Fruit fly (Drosophila melanogaster): ENCODE measurements around the gene eIF5B.
A peak's percentile ranks its signal among the peaks of the same experiment; 100 is the strongest.

Gene eIF5B

DNA sequence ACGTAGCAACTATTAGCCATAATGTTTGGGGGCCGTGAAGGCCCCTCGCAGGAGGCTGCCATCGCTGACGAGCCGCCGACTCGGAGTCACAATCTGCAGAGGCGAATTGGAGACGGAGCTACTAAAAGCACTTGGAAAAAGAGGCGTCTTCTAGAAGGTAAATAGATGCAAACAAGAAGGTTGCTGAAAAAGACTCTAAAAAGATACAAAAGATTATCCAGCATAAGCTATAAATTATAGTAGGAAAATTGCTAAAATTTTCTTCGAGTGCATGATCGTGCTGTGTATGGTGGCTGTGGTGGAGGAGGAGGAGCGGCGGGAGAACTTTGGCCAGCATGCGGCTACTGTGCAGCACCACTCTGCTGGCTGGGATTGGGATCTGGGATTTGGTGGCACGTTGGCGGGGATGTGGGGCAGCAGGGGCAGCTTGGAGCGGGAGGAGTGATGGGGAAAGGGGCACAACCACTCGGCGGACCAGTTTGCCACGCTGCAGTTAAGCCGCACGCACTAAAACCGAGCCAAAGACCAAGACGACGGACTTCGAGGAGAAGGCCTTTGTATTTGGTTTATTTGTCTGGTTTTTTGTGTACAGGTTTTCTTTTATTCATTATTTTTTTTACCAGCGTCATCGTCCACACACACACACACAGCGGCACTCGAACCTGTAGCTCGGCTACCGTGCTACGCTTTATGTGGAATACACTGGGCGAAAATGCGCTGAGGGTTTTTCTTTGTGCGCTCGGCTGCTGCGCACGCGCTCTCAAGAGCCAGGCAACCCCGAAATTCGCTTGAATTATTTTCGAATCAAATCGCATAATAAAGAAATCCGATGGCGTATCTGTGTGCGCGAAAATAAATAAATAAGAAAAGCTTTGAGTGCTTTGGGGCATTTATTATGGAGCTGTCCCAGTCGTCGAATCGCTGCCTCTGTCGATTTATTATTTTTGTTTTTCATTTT is 71.8 kb downstream of the eIF5B start (continued):
- peak; percentile 75 for TF ChIP-seq Ets21C (GFP tag; optimal IDR thresholded peaks at IDR 0.05)
- peak; percentile 39 for TF ChIP-seq CG9139 (GFP tag; optimal IDR thresholded peaks at IDR 0.05)
- TF ChIP-seq Blimp-1 (GFP tag; optimal IDR thresholded peaks at IDR 0.05) = peak; percentile 44
- TF ChIP-seq OdsH (GFP tag; optimal IDR thresholded peaks at IDR 0.05) = peak; percentile 65
- peak; percentile 34 for TF ChIP-seq dac (GFP tag; optimal IDR thresholded peaks at IDR 0.05)
- peak; percentile 46 to 52 for TF ChIP-seq salr (GFP tag; optimal IDR thresholded peaks at IDR 0.05)
- peak; percentile 47 for TF ChIP-seq fd85E (GFP tag; optimal IDR thresholded peaks at IDR 0.05)
- TF ChIP-seq svp (GFP tag) = peak; percentile 70
- peak; percentile 89 for TF ChIP-seq eg (GFP tag; IDR thresholded peaks at IDR 0.05)
- TF ChIP-seq CG10669 (GFP tag; optimal IDR thresholded peaks at IDR 0.05) = peak; percentile 67
- peak; percentile 46 for TF ChIP-seq Sox15 (GFP tag; optimal IDR thresholded peaks at IDR 0.05)
- peak; percentile 89 for TF ChIP-seq CG6163 (GFP tag; IDR thresholded peaks at IDR 0.05)
- TF ChIP-seq Hr39 (GFP tag; optimal IDR thresholded peaks at IDR 0.05) = peak; percentile 80
- TF ChIP-seq CG10631 (GFP tag; optimal IDR thresholded peaks at IDR 0.05) = peak; percentile 78
- peak; percentile 60 for TF ChIP-seq CG8319 (GFP tag; optimal IDR thresholded peaks at IDR 0.05)
- peak; percentile 27 to 90 for TF ChIP-seq ss (GFP tag; optimal IDR thresholded peaks at IDR 0.05)
- peak; percentile 90 for TF ChIP-seq topi (GFP tag; optimal IDR thresholded peaks at IDR 0.05)
- TF ChIP-seq net (GFP tag; optimal IDR thresholded peaks at IDR 0.05) = peak; percentile 34
- TF ChIP-seq CG11902 (GFP tag; optimal IDR thresholded peaks at IDR 0.05) = peak; percentile 76
- peak; percentile 41 for TF ChIP-seq CG16779 (tag; optimal IDR thresholded peaks at IDR 0.05)
- peak; percentile 60 for TF ChIP-seq CG1621 (tag; optimal IDR thresholded peaks at IDR 0.05)
- TF ChIP-seq Eip75B (GFP tag; optimal IDR thresholded peaks at IDR 0.05) = peak; percentile 76
- TF ChIP-seq Hr38 (GFP tag; optimal IDR thresholded peaks at IDR 0.05) = no peak
- TF ChIP-seq CG31627 (GFP tag; optimal IDR thresholded peaks at IDR 0.05) = peak; percentile 76
- TF ChIP-seq Lpt (GFP tag; optimal IDR thresholded peaks at IDR 0.05) = peak; percentile 75
- TF ChIP-seq achi (GFP tag; optimal IDR thresholded peaks at IDR 0.05) = peak; percentile 62
- TF ChIP-seq dsx (GFP tag; optimal IDR thresholded peaks at IDR 0.05; ENCODE audit: poor library complexity, severe bottlenecking) = peak; percentile 64
- peak; percentile 73 for TF ChIP-seq CG8119 (GFP tag; IDR thresholded peaks at IDR 0.05)
- TF ChIP-seq CG6276 (GFP tag; optimal IDR thresholded peaks at IDR 0.05) = peak; percentile 66
- TF ChIP-seq CG11294 (GFP tag; IDR thresholded peaks at IDR 0.05) = peak; percentile 74

- TF ChIP-seq Smox (GFP tag; optimal IDR thresholded peaks at IDR 0.05) (no peak), Eip75B (GFP tag; optimal IDR thresholded peaks at IDR 0.05) (no peak), Blimp-1 (GFP tag; optimal IDR thresholded peaks at IDR 0.05) (no peak), Eip78C (GFP tag) (peak; percentile 12)
Measured at dm6 chr3L:3387619-3388018, 73.2 kb downstream of the eIF5B start.

- TF ChIP-seq CG16779 (tag; optimal IDR thresholded peaks at IDR 0.05) = peak; percentile 4
- TF ChIP-seq Eip78C (GFP tag) = peak; percentile 7
- TF ChIP-seq Smox (GFP tag; optimal IDR thresholded peaks at IDR 0.05) = no peak
- 0 out of 3 replicates have a peak, but pooled peaks have one; percentile 29 for TF ChIP-seq eg (GFP tag; IDR thresholded peaks at IDR 0.05)
- TF ChIP-seq CG8632 (GFP tag; optimal IDR thresholded peaks at IDR 0.05) = no peak
- TF ChIP-seq CG6163 (GFP tag; IDR thresholded peaks at IDR 0.05) = 0 out of 3 replicates have a peak, but pooled peaks have one; percentile 46
- no peak for TF ChIP-seq Eip75B (GFP tag; optimal IDR thresholded peaks at IDR 0.05)
- TF ChIP-seq CG15336 (GFP tag; IDR thresholded peaks at IDR 0.05) = peak; percentile 23; the same call in 1 of the 2 replicates
- TF ChIP-seq CG8119 (GFP tag; IDR thresholded peaks at IDR 0.05) = peak; percentile 33; the same call in 1 of the 3 replicates
Measured at dm6 chr3L:3386730-3387129, 74.0 kb downstream of the eIF5B start.

DNA sequence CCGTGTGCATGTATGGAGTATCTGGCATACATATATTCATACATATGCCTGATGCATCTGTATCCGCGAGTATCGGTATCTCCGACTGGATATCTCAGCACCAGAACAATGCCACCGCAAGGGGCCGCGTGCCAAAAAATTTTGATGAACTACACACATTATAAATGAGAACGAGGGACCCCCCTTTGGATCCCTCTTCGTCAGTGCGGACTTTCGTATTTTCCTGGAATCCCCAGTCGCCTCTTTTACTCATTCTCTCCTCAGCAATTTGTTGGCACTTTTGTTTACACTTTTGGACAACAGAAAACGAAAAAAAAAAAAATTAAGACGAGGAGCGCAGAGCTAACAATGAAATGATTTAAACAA is 75.4 kb downstream of the eIF5B start:
- no peak for TF ChIP-seq eg (GFP tag; IDR thresholded peaks at IDR 0.05)
- no peak for TF ChIP-seq CG3032 (tag; optimal IDR thresholded peaks at IDR 0.05)
- no peak for TF ChIP-seq spab (GFP tag; optimal IDR thresholded peaks at IDR 0.05)
- peak; percentile 29 for TF ChIP-seq Sox102F (GFP tag; optimal IDR thresholded peaks at IDR 0.05)
- TF ChIP-seq CG15336 (GFP tag; IDR thresholded peaks at IDR 0.05) = no peak
- TF ChIP-seq ss (GFP tag; optimal IDR thresholded peaks at IDR 0.05) = no peak
- peak; percentile 20 for TF ChIP-seq Eip78C (GFP tag)
- no peak for TF ChIP-seq CG31627 (GFP tag; optimal IDR thresholded peaks at IDR 0.05)
- TF ChIP-seq Smox (GFP tag; optimal IDR thresholded peaks at IDR 0.05) = no peak
- TF ChIP-seq Hr4 (GFP tag; optimal IDR thresholded peaks at IDR 0.05) = no peak
